Worm (Caenorhabditis elegans): ENCODE data around the gene tbc-1.

Gene tbc-1

DNA sequence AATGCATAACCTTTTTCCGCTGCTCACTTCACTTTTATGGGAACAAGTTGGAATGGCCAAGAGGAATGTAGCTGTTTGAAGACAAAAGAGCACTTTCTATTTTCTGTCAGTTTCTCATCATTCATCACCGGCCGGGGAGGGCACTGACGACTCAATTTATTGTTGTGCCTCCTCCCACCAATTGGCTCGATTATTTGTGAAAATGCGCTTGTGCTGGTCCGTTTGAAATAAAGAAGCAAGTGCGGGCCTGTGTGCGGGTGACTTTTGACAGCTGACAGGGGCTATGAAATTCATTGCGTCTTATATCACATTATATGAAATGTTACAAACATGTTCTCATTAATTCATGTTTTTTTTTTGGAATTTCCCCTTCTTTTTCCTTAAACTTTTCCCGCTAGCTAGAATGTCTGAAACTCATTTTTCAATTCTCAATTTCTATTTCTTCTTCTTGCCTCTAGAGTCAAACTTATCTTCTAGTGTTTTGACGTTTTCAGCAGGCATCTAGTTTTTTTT is 43.4 kb downstream of the tbc-1 start (continued):
- TF ChIP-seq ztf-26 (tag; optimal IDR thresholded peaks at IDR 0.05) (no peak), rpc-1 (optimal IDR thresholded peaks at IDR 0.05) (no peak), rpc-1 (tag; optimal IDR thresholded peaks at IDR 0.05) (no peak), akir-1 (GFP tag; optimal IDR thresholded peaks at IDR 0.05) (no peak)

DNA sequence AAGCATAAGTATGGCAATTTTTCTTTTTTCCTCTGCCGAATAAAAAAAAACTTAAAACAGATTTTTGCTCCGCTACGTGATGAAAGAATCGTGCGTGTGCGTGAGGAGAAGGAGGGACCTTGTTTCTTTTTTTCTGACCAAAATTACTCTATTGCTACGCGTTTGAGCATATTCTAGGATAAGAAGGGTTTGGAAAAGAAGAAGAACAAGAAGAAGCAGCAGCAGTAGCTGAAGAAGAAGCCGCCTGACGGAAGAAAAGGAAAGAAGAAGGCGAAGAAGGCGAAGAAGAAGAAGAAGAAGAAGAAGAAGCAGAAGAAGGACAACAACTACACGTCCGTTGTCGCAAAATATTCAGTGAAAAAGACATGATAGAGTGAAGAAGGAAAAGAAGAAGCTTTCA is 45.6 kb downstream of the tbc-1 start:
- no peak for TF ChIP-seq tbp1 (GFP tag; optimal IDR thresholded peaks at IDR 0.05)
- TF ChIP-seq mxl-1 (tag; optimal IDR thresholded peaks at IDR 0.05) = no peak
- no peak for TF ChIP-seq F39B2.1 (GFP tag; IDR thresholded peaks at IDR 0.05)
- no peak for TF ChIP-seq gei-17 (GFP tag; optimal IDR thresholded peaks at IDR 0.05)
- TF ChIP-seq lin-35 (GFP tag; optimal IDR thresholded peaks at IDR 0.05) = no peak
- TF ChIP-seq rec-8 (tag; optimal IDR thresholded peaks at IDR 0.05) = no peak
